Worm (Caenorhabditis elegans): ENCODE measurements around the gene Y51H4A.25.

ce11 chrIV:16743530-16743929 lies 7.4 kb downstream of the Y51H4A.25 start, which contains the start of gene Y43D4A.1:
- TF ChIP-seq ets-7 (tag; optimal IDR thresholded peaks at IDR 0.05) = no peak
- no peak for TF ChIP-seq ama-1 (optimal IDR thresholded peaks at IDR 0.05)
